Fruit fly (Drosophila melanogaster) whole organism, embryonic: ENCODE data around the gene Ac13E.

ENCODE experiments used
- BEAF-32 ChIP-seq: fragments of 200-800 bp; sonication (Bioruptor generic); optimal IDR thresholded peaks from 3 replicates; lab custom pipeline; 2017; ENCODE audit warnings: missing biosample characterization, missing genetic modification characterization, mild to moderate bottlenecking, moderate library complexity, missing genetic modification reagents
- CG10321 ChIP-seq: fragments of 200-800 bp; sonication (Bioruptor generic); IDR thresholded peaks from 2 replicates; pipeline ENCODE4 v1.3.6; 2022; ENCODE audit warnings: missing biosample characterization, missing genetic modification characterization
- CG10366 ChIP-seq: fragments of 200-800 bp; sonication (Bioruptor generic); IDR thresholded peaks from 2 replicates; pipeline ENCODE4 v1.3.6; 2022; ENCODE audit warnings: missing biosample characterization, missing genetic modification characterization
- CG10565 ChIP-seq: fragments of 200-800 bp; sonication (Bioruptor generic); optimal IDR thresholded peaks from 3 replicates; lab custom pipeline; 2016; ENCODE audit warnings: missing biosample characterization, mild to moderate bottlenecking, missing genetic modification characterization
- CG11247 ChIP-seq: fragments of 200-800 bp; sonication (Bioruptor generic); IDR thresholded peaks from 2 replicates; pipeline ENCODE4 v1.3.6; 2022; ENCODE audit warnings: missing biosample characterization, missing genetic modification characterization
- CG12155 ChIP-seq: fragments of 200-800 bp; sonication (Bioruptor generic); optimal IDR thresholded peaks from 3 replicates; lab custom pipeline; 2016; ENCODE audit warnings: missing biosample characterization, missing genetic modification characterization
- CG12391 ChIP-seq: fragments of 200-800 bp; sonication (Bioruptor generic); optimal IDR thresholded peaks from 3 replicates; lab custom pipeline; 2018; ENCODE audit warnings: missing biosample characterization, mild to moderate bottlenecking, missing genetic modification characterization, moderate library complexity
- CG12769 ChIP-seq: fragments of 200-800 bp; sonication (Bioruptor generic); optimal IDR thresholded peaks from 2 replicates; lab custom pipeline; 2019; ENCODE audit warnings: missing biosample characterization, mild to moderate bottlenecking, missing genetic modification characterization, moderate library complexity
- CG14050 ChIP-seq: fragments of 200-800 bp; sonication (Bioruptor generic); IDR thresholded peaks from 3 replicates; pipeline ENCODE4 v1.3.6; 2022; ENCODE audit warnings: missing biosample characterization, missing genetic modification characterization
- CG15514 ChIP-seq: fragments of 200-800 bp; sonication (Bioruptor generic); optimal IDR thresholded peaks from 3 replicates; lab custom pipeline; 2017; ENCODE audit warnings: missing biosample characterization, missing genetic modification characterization, mild to moderate bottlenecking, moderate library complexity, missing genetic modification reagents
- CG1647 ChIP-seq: fragments of 200-800 bp; sonication (Bioruptor generic); optimal IDR thresholded peaks from 3 replicates; lab custom pipeline; 2016; ENCODE audit warnings: missing biosample characterization, missing genetic modification characterization
- CG16815 ChIP-seq: fragments of 200-800 bp; sonication (Bioruptor generic); optimal IDR thresholded peaks from 3 replicates; lab custom pipeline; 2017; ENCODE audit warnings: missing biosample characterization, mild to moderate bottlenecking, missing genetic modification characterization
- CG17612 ChIP-seq: fragments of 200-800 bp; sonication (Bioruptor generic); IDR thresholded peaks from 2 replicates; pipeline ENCODE4 v1.3.6; 2022; ENCODE audit warnings: missing biosample characterization, missing genetic modification characterization
- CG1832 ChIP-seq: fragments of 200-800 bp; sonication (Bioruptor generic); optimal IDR thresholded peaks from 2 replicates; lab custom pipeline; 2017; ENCODE audit warnings: missing biosample characterization, mild to moderate bottlenecking, missing genetic modification characterization, inconsistent platforms
- CG2116 ChIP-seq: fragments of 200-800 bp; sonication (Bioruptor generic); optimal IDR thresholded peaks from 3 replicates; lab custom pipeline; 2018; ENCODE audit warnings: missing biosample characterization, mild to moderate bottlenecking, missing genetic modification characterization
- CG4404 ChIP-seq: fragments of 200-800 bp; sonication (Bioruptor generic); IDR thresholded peaks from 2 replicates; pipeline ENCODE4 v1.3.6; 2022; ENCODE audit warnings: missing biosample characterization, missing genetic modification characterization
- CG6765 ChIP-seq: fragments of 200-800 bp; sonication (Bioruptor generic); optimal IDR thresholded peaks from 3 replicates; lab custom pipeline; 2017; ENCODE audit warnings: missing biosample characterization, mild to moderate bottlenecking, missing genetic modification characterization
- CG7271 ChIP-seq: fragments of 200-800 bp; sonication (Bioruptor generic); optimal IDR thresholded peaks from 2 replicates; lab custom pipeline; 2018; ENCODE audit warnings: missing biosample characterization, mild to moderate bottlenecking, missing genetic modification characterization, moderate library complexity
- CG7357 ChIP-seq: fragments of 200-800 bp; sonication (Bioruptor generic); IDR thresholded peaks from 3 replicates; pipeline ENCODE4 v1.3.6; 2022; ENCODE audit warnings: missing biosample characterization, missing genetic modification characterization
- CG7963 ChIP-seq: fragments of 200-800 bp; sonication (Bioruptor generic); IDR thresholded peaks from 3 replicates; pipeline ENCODE4 v1.3.6; 2022; ENCODE audit warnings: missing biosample characterization, missing genetic modification characterization; ENCODE audit not compliant: partially characterized antibody
- Deaf1 ChIP-seq: fragments of 200-800 bp; optimal IDR thresholded peaks from 3 replicates; lab custom pipeline; 2019; ENCODE audit warnings: missing biosample characterization, mild to moderate bottlenecking, missing genetic modification characterization, moderate library complexity
- Lpt ChIP-seq: fragments of >200 bp; optimal IDR thresholded peaks from 2 replicates; lab custom pipeline; 2018; ENCODE audit warnings: missing biosample characterization, missing genetic modification characterization
- MBD-R2 ChIP-seq: fragments of 200-800 bp; sonication (Bioruptor generic); IDR thresholded peaks from 2 replicates; pipeline ENCODE4 v1.3.6; 2022; ENCODE audit warnings: missing biosample characterization, missing genetic modification characterization
- NFAT ChIP-seq: fragments of 200-800 bp; sonication (Bioruptor generic); IDR thresholded peaks from 2 replicates; pipeline ENCODE4 v1.3.6; 2022; ENCODE audit warnings: missing biosample characterization, missing genetic modification characterization
- Opbp ChIP-seq: fragments of 200-800 bp; sonication (Bioruptor generic); IDR thresholded peaks from 3 replicates; pipeline ENCODE4 v1.3.6; 2022; ENCODE audit warnings: missing biosample characterization, missing genetic modification characterization; ENCODE audit not compliant: partially characterized antibody
- Sry-δ ChIP-seq: fragments of 200-800 bp; sonication (Bioruptor generic); optimal IDR thresholded peaks from 2 replicates; lab custom pipeline; 2016; ENCODE audit warnings: missing biosample characterization, missing genetic modification characterization
- Vsx1 ChIP-seq: fragments of 200-800 bp; sonication (Bioruptor generic); optimal IDR thresholded peaks from 2 replicates; lab custom pipeline; 2017; ENCODE audit warnings: missing biosample characterization, mild to moderate bottlenecking, missing genetic modification characterization, missing genetic modification reagents
- ab ChIP-seq: fragments of 200-800 bp; sonication (Bioruptor generic); optimal IDR thresholded peaks from 2 replicates; lab custom pipeline; 2016; ENCODE audit warnings: missing biosample characterization, missing genetic modification characterization
- bigmax ChIP-seq: fragments of 200-800 bp; sonication (Bioruptor generic); optimal IDR thresholded peaks from 2 replicates; lab custom pipeline; 2018; ENCODE audit warnings: missing biosample characterization, mild to moderate bottlenecking, missing genetic modification characterization
- cas ChIP-seq: fragments of 200-800 bp; sonication (Bioruptor generic); IDR thresholded peaks from 2 replicates; pipeline ENCODE4 v1.3.6; 2022; ENCODE audit warnings: missing biosample characterization, missing genetic modification characterization
- croc ChIP-seq: fragments of 200-800 bp; sonication (Bioruptor generic); conservative IDR thresholded peaks from 3 replicates; pipeline ENCODE4 v1.3.6; 2022; ENCODE audit warnings: missing biosample characterization, missing genetic modification characterization
- da ChIP-seq: fragments of 200-800 bp; sonication (Bioruptor generic); optimal IDR thresholded peaks from 2 replicates; lab custom pipeline; 2016; ENCODE audit warnings: missing biosample characterization, missing genetic modification characterization
- fu2 ChIP-seq: fragments of 200-800 bp; sonication (Bioruptor generic); optimal IDR thresholded peaks from 2 replicates; lab custom pipeline; 2016; ENCODE audit warnings: missing biosample characterization, missing genetic modification characterization
- gsb ChIP-seq: fragments of 200-800 bp; sonication (Bioruptor generic); IDR thresholded peaks from 2 replicates; pipeline ENCODE4 v1.3.6; 2022; ENCODE audit warnings: missing biosample characterization, missing genetic modification characterization
- hb ChIP-seq: fragments of 200-800 bp; sonication (Bioruptor generic); IDR thresholded peaks from 3 replicates; pipeline ENCODE4 v1.3.6; 2022; ENCODE audit warnings: missing biosample characterization, missing genetic modification characterization; ENCODE audit not compliant: partially characterized antibody
- hbn ChIP-seq: fragments of 200-800 bp; sonication (Bioruptor generic); IDR thresholded peaks from 2 replicates; pipeline ENCODE4 v1.3.6; 2022; ENCODE audit warnings: missing biosample characterization, missing genetic modification characterization; ENCODE audit not compliant: partially characterized antibody
- phol ChIP-seq: fragments of 200-800 bp; sonication (Bioruptor generic); optimal IDR thresholded peaks from 3 replicates; lab custom pipeline; 2018; ENCODE audit warnings: missing biosample characterization, mild to moderate bottlenecking, missing genetic modification characterization, moderate library complexity
- pnt ChIP-seq: fragments of 200-800 bp; sonication (Bioruptor generic); optimal IDR thresholded peaks from 3 replicates; lab custom pipeline; 2016; ENCODE audit warnings: missing biosample characterization, missing genetic modification characterization
- pros ChIP-seq: fragments of 200-800 bp; sonication (Bioruptor generic); optimal IDR thresholded peaks from 3 replicates; lab custom pipeline; 2019; ENCODE audit warnings: missing biosample characterization, mild to moderate bottlenecking, missing genetic modification characterization, moderate library complexity
- pum ChIP-seq: fragments of 200-800 bp; sonication (Bioruptor generic); optimal IDR thresholded peaks from 2 replicates; lab custom pipeline; 2016; ENCODE audit warnings: missing biosample characterization, missing genetic modification characterization
- run ChIP-seq: fragments of 200-800 bp; sonication (Bioruptor generic); optimal IDR thresholded peaks from 3 replicates; lab custom pipeline; 2018; ENCODE audit warnings: missing biosample characterization, mild to moderate bottlenecking, missing genetic modification characterization
- sim ChIP-seq: fragments of 200-800 bp; sonication (Bioruptor generic); IDR thresholded peaks from 2 replicates; pipeline ENCODE4 v1.3.6; 2022; ENCODE audit warnings: missing biosample characterization, missing genetic modification characterization
- so ChIP-seq: fragments of 200-800 bp; sonication (Bioruptor generic); IDR thresholded peaks from 3 replicates; pipeline ENCODE4 v1.3.6; 2022; ENCODE audit warnings: missing biosample characterization, missing genetic modification characterization
- sqz ChIP-seq: fragments of 200-800 bp; sonication (Bioruptor generic); optimal IDR thresholded peaks from 3 replicates; lab custom pipeline; 2018; ENCODE audit warnings: missing biosample characterization, mild to moderate bottlenecking, missing genetic modification characterization
- stc ChIP-seq: fragments of 200-800 bp; sonication (Bioruptor generic); IDR thresholded peaks from 2 replicates; pipeline ENCODE4 v1.3.6; 2022; ENCODE audit warnings: missing biosample characterization, missing genetic modification characterization
- tin ChIP-seq: fragments of 200-800 bp; sonication (Bioruptor generic); optimal IDR thresholded peaks from 3 replicates; lab custom pipeline; 2016; ENCODE audit warnings: missing biosample characterization, missing genetic modification characterization
- trem ChIP-seq: fragments of 200-800 bp; optimal IDR thresholded peaks from 3 replicates; lab custom pipeline; 2019; ENCODE audit warnings: missing biosample characterization, mild to moderate bottlenecking, missing genetic modification characterization, moderate library complexity
- unc-4 ChIP-seq: fragments of 200-800 bp; sonication (Bioruptor generic); IDR thresholded peaks from 2 replicates; pipeline ENCODE4 v1.3.6; 2022; ENCODE audit warnings: missing biosample characterization, missing genetic modification characterization; ENCODE audit not compliant: partially characterized antibody
- wdn ChIP-seq: fragments of 200-800 bp; sonication (Bioruptor generic); IDR thresholded peaks from 2 replicates; pipeline ENCODE4 v1.3.6; 2022; ENCODE audit warnings: missing biosample characterization, missing genetic modification characterization
- wor ChIP-seq: fragments of 200-800 bp; sonication (Bioruptor generic); IDR thresholded peaks from 2 replicates; pipeline ENCODE4 v1.3.6; 2022; ENCODE audit warnings: missing biosample characterization, missing genetic modification characterization
- zen2 ChIP-seq: fragments of 200-800 bp; sonication (Bioruptor generic); IDR thresholded peaks from 3 replicates; pipeline ENCODE4 v1.3.6; 2022; ENCODE audit warnings: missing biosample characterization, missing genetic modification characterization; ENCODE audit not compliant: partially characterized antibody

The Ac13E gene

DNA sequence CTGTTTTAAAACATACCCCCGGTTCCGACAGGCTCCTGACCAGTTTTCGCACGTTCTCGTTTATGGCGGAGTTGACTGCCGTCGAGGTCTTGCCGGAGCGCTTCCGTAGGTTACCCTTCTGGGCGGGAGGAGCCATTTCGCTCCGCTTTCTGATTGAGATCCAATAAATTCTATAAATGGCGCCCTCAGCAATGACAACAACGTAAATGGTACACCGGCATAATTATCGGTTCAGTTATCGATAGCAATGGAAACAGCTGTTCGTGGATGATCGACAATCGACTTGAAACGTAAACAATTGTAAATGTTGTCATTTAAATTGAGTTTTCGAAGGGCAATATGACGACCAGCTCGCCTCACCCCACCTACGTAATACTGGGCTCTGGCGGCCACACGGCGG lies 82.2 kb downstream of the Ac13E start, which contains the start of the genes Grip128 and Alg14 (continued):
- peak; percentile 45 for TF ChIP-seq Sry-δ
- TF ChIP-seq CG7963 (GFP tag; lab: Robert Waterston, UW) = 0 out of 3 replicates have a peak, but pooled peaks have one; percentile 17
- no peak for TF ChIP-seq pnt (GFP tag; lab: Kevin White, UChicago)
- no peak for TF ChIP-seq Deaf1 (tag; lab: Kevin White, UChicago)
- 0 out of 2 replicates have a peak, but pooled peaks have one; percentile 29 for TF ChIP-seq hbn (GFP tag; lab: Robert Waterston, UW)
- no peak for TF ChIP-seq stc (GFP tag; lab: Robert Waterston, UW)
- TF ChIP-seq sim (GFP tag; lab: Robert Waterston, UW) = no peak
- TF ChIP-seq MBD-R2 (GFP tag; lab: Robert Waterston, UW) = peak; percentile 74
- TF ChIP-seq CG12155 (GFP tag; lab: Kevin White, UChicago) = no peak
- no peak for TF ChIP-seq CG10565 (GFP tag; lab: Kevin White, UChicago)
- TF ChIP-seq Opbp (GFP tag; lab: Robert Waterston, UW) = peak; percentile 45; the same call in 2 of the 3 replicates
- no peak for TF ChIP-seq CG10366
- no peak for TF ChIP-seq CG1647 (GFP tag; lab: Kevin White, UChicago)
- TF ChIP-seq sqz (GFP tag; lab: Kevin White, UChicago) = no peak
- TF ChIP-seq CG16815 (GFP tag; lab: Kevin White, UChicago) = no peak
- no peak for TF ChIP-seq croc (GFP tag; lab: Robert Waterston, UW)
- TF ChIP-seq CG7271 = no peak
- TF ChIP-seq CG17612 = no peak
- TF ChIP-seq run = no peak
- no peak for TF ChIP-seq so (GFP tag; lab: Robert Waterston, UW)
- peak; percentile 44 for TF ChIP-seq BEAF-32
- no peak for TF ChIP-seq NFAT (GFP tag; lab: Robert Waterston, UW)
- TF ChIP-seq ab (GFP tag; lab: Kevin White, UChicago) = no peak
- TF ChIP-seq Lpt (GFP tag; lab: Kevin White, UChicago) = no peak
- no peak for TF ChIP-seq CG6765 (GFP tag; lab: Kevin White, UChicago)
- peak; percentile 59; the same call in 1 of the 3 replicates for TF ChIP-seq hb (GFP tag; lab: Robert Waterston, UW)
- TF ChIP-seq wor = no peak
- no peak for TF ChIP-seq CG11247 (GFP tag; lab: Robert Waterston, UW)
- TF ChIP-seq bigmax (GFP tag; lab: Kevin White, UChicago) = no peak
- TF ChIP-seq pum = no peak
- TF ChIP-seq unc-4 (GFP tag; lab: Robert Waterston, UW) = peak; percentile 50; the same call in 1 of the 2 replicates
- no peak for TF ChIP-seq tin (GFP tag; lab: Kevin White, UChicago)
- TF ChIP-seq wdn = no peak
- TF ChIP-seq trem = peak; percentile 22
- TF ChIP-seq CG12391 = no peak
- TF ChIP-seq pros (GFP tag; lab: Kevin White, UChicago) = no peak
- no peak for TF ChIP-seq Vsx1 (GFP tag; lab: Kevin White, UChicago)
- TF ChIP-seq cas = no peak
- peak; percentile 62 for TF ChIP-seq CG15514 (GFP tag; lab: Kevin White, UChicago)
- no peak for TF ChIP-seq gsb (GFP tag; lab: Robert Waterston, UW)
- TF ChIP-seq fu2 = no peak
- TF ChIP-seq CG1832 = no peak
- no peak for TF ChIP-seq CG12769 (tag; lab: Kevin White, UChicago)
- no peak for TF ChIP-seq CG4404 (GFP tag; lab: Robert Waterston, UW)
- peak; percentile 59; the same call in 1 of the 3 replicates for TF ChIP-seq zen2 (GFP tag; lab: Robert Waterston, UW)
- no peak for TF ChIP-seq CG10321 (GFP tag; lab: Robert Waterston, UW)
- no peak for TF ChIP-seq CG14050
- no peak for TF ChIP-seq da (GFP tag; lab: Kevin White, UChicago)
- no peak for TF ChIP-seq CG7357 (GFP tag; lab: Robert Waterston, UW)
- TF ChIP-seq phol = peak; percentile 73
- TF ChIP-seq CG2116 (GFP tag; lab: Kevin White, UChicago) = peak; percentile 38
